Worm (Caenorhabditis elegans): Measurements from ENCODE around the gene C49C8.5.

C49C8.5 gene

DNA sequence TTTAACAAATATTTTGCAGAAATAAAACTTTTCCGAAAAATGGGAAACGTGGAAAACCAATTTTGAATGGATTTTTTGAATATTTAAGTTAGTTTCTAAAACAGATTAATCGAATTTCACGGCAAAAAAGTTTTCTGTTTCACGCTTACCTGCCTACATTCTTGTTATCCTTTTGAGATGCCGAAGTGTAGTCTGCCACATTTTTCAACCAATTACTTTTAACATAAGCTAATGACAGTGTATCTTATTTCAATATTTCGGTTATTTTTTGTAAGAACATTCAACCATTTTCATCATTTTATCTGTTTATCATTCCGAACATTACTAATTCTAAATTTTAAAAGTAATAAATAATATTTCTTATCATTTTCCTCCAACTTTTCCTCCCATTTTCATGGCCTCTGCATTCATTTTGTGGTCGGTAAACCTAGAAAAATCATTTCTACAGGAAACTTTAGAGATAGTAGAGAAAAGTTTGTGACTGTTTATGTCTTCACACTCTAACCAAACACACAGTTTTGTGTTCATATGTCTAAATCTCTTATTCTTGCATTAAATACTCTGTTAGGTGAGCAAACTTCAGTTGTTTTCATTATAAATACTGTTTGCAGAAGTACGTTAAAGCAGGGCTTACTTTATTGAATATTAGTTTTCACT is 41.5 kb downstream of the C49C8.5 start, which contains the start of the genes F42A9.17 and cyp-33E2:
Gene F42A9.17 (minus strand): TSS at position 51 of the 657 bp plus-strand sequence.
Gene cyp-33E2 (plus strand): TSS at position 449 of the 657 bp plus-strand sequence.
- TF ChIP-seq tag-97 (GFP tag; IDR thresholded peaks at IDR 0.05) (no peak), dve-1 (tag; optimal IDR thresholded peaks at IDR 0.05; ENCODE audit: insufficient read depth) (peak; percentile 61), pqm-1 (tag; optimal IDR thresholded peaks at IDR 0.05) (peak; percentile 90), nhr-77 (tag; optimal IDR thresholded peaks at IDR 0.05) (peak; percentile 44), php-3 (GFP tag; IDR thresholded peaks at IDR 0.05) (peak; percentile 65; the same call in 1 of the 2 replicates), madf-5 (GFP tag; IDR thresholded peaks at IDR 0.05) (no peak), daf-16 (GFP tag; optimal IDR thresholded peaks at IDR 0.05) (no peak), daf-16 (tag; optimal IDR thresholded peaks at IDR 0.05) (peak; percentile 88), pha-4 (GFP tag; IDR thresholded peaks at IDR 0.05) (no peak), pha-4 (tag; optimal IDR thresholded peaks at IDR 0.05) (peak; percentile 12), nhr-28 (tag; optimal IDR thresholded peaks at IDR 0.05) (peak; percentile 88)

DNA sequence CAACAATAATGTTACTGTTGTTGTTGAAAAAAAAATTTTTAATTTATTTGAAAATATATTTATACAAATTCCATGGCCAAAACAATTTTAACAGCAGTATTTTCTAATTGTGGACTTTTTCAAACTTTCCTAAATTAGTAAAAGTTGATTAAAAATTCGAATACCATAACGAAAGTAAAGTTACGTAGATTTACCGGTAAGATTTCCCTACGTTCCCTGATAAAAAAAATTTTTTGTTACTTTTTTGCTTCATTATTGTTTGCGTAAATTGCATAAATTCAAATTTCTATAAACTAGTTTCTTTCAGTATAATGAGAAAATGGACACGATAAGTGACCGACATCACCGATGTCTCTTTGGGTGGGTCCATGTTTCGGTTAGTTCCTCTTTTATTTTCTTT is 44.5 kb downstream of the C49C8.5 start, which contains the start of gene F42A9.6:
Gene F42A9.6 (plus strand): TSS at position 301 of the 400 bp plus-strand sequence.
- no peak for TF ChIP-seq dmd-6 (GFP tag; IDR thresholded peaks at IDR 0.05)
- TF ChIP-seq zfp-2 (tag; optimal IDR thresholded peaks at IDR 0.05): no peak
- TF ChIP-seq R02D3.7 (tag; optimal IDR thresholded peaks at IDR 0.05): no peak
- no peak for TF ChIP-seq ceh-62 (tag; optimal IDR thresholded peaks at IDR 0.05)
- TF ChIP-seq nhr-237 (tag; optimal IDR thresholded peaks at IDR 0.05): no peak
- TF ChIP-seq set-16 (GFP tag; IDR thresholded peaks at IDR 0.05): no peak
- TF ChIP-seq ctbp-1 (GFP tag; IDR thresholded peaks at IDR 0.05): no peak
- TF ChIP-seq ces-1 (GFP tag; optimal IDR thresholded peaks at IDR 0.05): no peak
- no peak for TF ChIP-seq T26A8.4 (GFP tag; IDR thresholded peaks at IDR 0.05)
- no peak for TF ChIP-seq nhr-76 (tag; optimal IDR thresholded peaks at IDR 0.05)
- TF ChIP-seq tag-97 (GFP tag; IDR thresholded peaks at IDR 0.05): no peak
- no peak for TF ChIP-seq lim-7 (GFP tag; IDR thresholded peaks at IDR 0.05)

DNA sequence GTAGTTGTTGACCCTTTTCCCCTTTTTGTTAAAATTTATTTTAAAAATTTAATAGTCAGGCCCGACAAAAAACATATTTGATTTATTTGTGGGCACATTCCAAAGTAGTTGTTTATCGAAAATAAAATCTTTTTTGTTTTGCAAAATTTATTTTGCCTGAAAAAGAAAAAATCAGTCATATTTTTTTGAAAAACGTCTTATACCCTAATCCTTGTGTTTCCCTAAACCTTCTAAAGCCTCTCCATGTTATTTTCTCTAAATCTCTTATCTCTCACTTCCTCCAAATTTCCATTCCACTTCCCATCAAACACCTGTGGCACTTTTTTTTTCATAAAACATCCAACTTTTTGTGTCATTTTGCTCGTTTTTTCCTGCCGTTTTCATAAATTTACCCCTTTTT is 45.3 kb downstream of the C49C8.5 start:
- TF ChIP-seq fos-1 (tag; optimal IDR thresholded peaks at IDR 0.05) (no peak), ceh-20 (GFP tag; IDR thresholded peaks at IDR 0.05) (no peak), arid-1 (GFP tag; conservative IDR thresholded peaks at IDR 0.05) (no peak), zag-1 (tag; optimal IDR thresholded peaks at IDR 0.05) (no peak), F37D6.2 (tag; optimal IDR thresholded peaks at IDR 0.05) (no peak), dmd-6 (GFP tag; IDR thresholded peaks at IDR 0.05) (no peak), ceh-82 (tag; optimal IDR thresholded peaks at IDR 0.05) (no peak), spr-3 (GFP tag; optimal IDR thresholded peaks at IDR 0.05) (no peak), ctbp-1 (GFP tag; IDR thresholded peaks at IDR 0.05) (no peak), nhr-41 (GFP tag; IDR thresholded peaks at IDR 0.05) (no peak), nhr-10 (tag; optimal IDR thresholded peaks at IDR 0.05) (no peak), zfp-2 (tag; optimal IDR thresholded peaks at IDR 0.05) (no peak), nhr-11 (tag; optimal IDR thresholded peaks at IDR 0.05) (no peak), dmd-9 (GFP tag; IDR thresholded peaks at IDR 0.05) (no peak), ama-1 (optimal IDR thresholded peaks at IDR 0.05) (no peak), ZK337.2 (GFP tag; IDR thresholded peaks at IDR 0.05) (no peak), php-3 (GFP tag; IDR thresholded peaks at IDR 0.05) (no peak)

DNA sequence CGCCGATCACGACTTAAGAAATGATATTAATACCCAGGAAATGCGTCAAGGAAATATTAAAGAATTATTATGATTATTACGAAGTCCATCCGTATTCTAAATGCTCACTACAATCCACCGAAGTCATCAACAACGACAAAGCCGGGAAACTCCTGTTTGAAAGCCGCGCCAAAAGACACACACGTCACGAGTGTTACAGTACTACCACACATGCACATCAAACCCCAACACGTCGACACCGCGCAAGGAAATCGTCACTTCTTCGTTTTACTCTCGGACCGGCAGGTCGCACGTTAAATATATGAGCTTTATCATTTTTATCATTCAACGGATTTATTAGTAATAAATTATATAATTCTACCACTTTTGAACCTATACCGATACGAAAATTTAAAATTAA is 46.0 kb downstream of the C49C8.5 start:
- TF ChIP-seq snpc-1.2 (GFP tag; IDR thresholded peaks at IDR 0.05): 0 out of 2 replicates have a peak, but pooled peaks have one; percentile 15
